Worm (Caenorhabditis elegans) whole organism, L4 larva: ENCODE results near the gene cnnm-3.

Experiments used
- F10B5.3 ChIP-seq: sonication (generic microtip); optimal IDR thresholded peaks from 2 replicates; lab custom pipeline; 2016; ENCODE audit warnings: mild to moderate bottlenecking, missing genetic modification characterization, missing compliant biosample characterization
- F49E8.2 ChIP-seq: sonication (generic microtip); optimal IDR thresholded peaks from 2 replicates; lab custom pipeline; 2016; ENCODE audit warnings: missing compliant biosample characterization, mild to moderate bottlenecking, missing genetic modification characterization, borderline replicate concordance
- R02D3.7 ChIP-seq: fragments of 150-350 bp; sonication (generic microtip); optimal IDR thresholded peaks from 3 replicates; lab custom pipeline; 2014; ENCODE audit warnings: missing biosample characterization, missing genetic modification characterization
- T20F7.1 ChIP-seq: fragments of 200-800 bp; sonication (Bioruptor generic); optimal IDR thresholded peaks from 2 replicates; lab custom pipeline; 2018; ENCODE audit warnings: mild to moderate bottlenecking, missing genetic modification characterization, missing compliant biosample characterization
- Y105C5A.15 ChIP-seq: fragments of 200-800 bp; sonication (Bioruptor generic); IDR thresholded peaks from 2 replicates; pipeline ENCODE4 v1.3.6; 2022; ENCODE audit warnings: missing genetic modification characterization, missing compliant biosample characterization
- Y48G9A.11 ChIP-seq: fragments of 200-800 bp; sonication (Bioruptor generic); IDR thresholded peaks from 2 replicates; pipeline ENCODE4 v1.3.6; 2022; ENCODE audit warnings: missing genetic modification reagents, missing genetic modification characterization, missing compliant biosample characterization
- Y5F2A.4 ChIP-seq: fragments of 200-800 bp; sonication (Bioruptor generic); optimal IDR thresholded peaks from 2 replicates; lab custom pipeline; 2018; ENCODE audit warnings: mild to moderate bottlenecking, missing genetic modification characterization, missing compliant biosample characterization
- Y75B8A.6 ChIP-seq: fragments of 200-800 bp; sonication (Bioruptor generic); IDR thresholded peaks from 2 replicates; pipeline ENCODE4 v1.3.6; 2022; ENCODE audit warnings: missing genetic modification reagents, missing genetic modification characterization, missing compliant biosample characterization
- ZK337.2 ChIP-seq: fragments of 200-800 bp; sonication (Bioruptor generic); IDR thresholded peaks from 2 replicates; pipeline ENCODE4 v1.3.6; 2022; ENCODE audit warnings: missing genetic modification reagents, missing genetic modification characterization, missing compliant biosample characterization
- ZK546.5 ChIP-seq, 2 experiments: sonication (generic microtip); optimal IDR thresholded peaks; 2 replicates each; lab custom pipeline; 2017; ENCODE audit warnings: missing biosample characterization in 2 of 2, missing genetic modification characterization in 2 of 2
- aha-1 ChIP-seq: fragments of 150-350 bp; peaks from one replicate; lab custom pipeline; 2014; ENCODE audit warnings: missing biosample characterization, missing genetic modification characterization
- aly-2 ChIP-seq: sonication (generic microtip); optimal IDR thresholded peaks from 2 replicates; lab custom pipeline; 2018; ENCODE audit warnings: missing biosample characterization, missing genetic modification characterization
- ceh-20 ChIP-seq: fragments of 200-800 bp; sonication (Bioruptor generic); IDR thresholded peaks from 2 replicates; pipeline ENCODE4 v1.3.6; 2022; ENCODE audit warnings: missing genetic modification reagents, missing genetic modification characterization, missing compliant biosample characterization
- ceh-28 ChIP-seq: fragments of 150-350 bp; optimal IDR thresholded peaks from 2 replicates; lab custom pipeline; 2014; ENCODE audit warnings: missing biosample characterization, missing genetic modification reagents, missing genetic modification characterization
- ceh-62 ChIP-seq: sonication (generic microtip); optimal IDR thresholded peaks from 2 replicates; lab custom pipeline; 2017; ENCODE audit warnings: missing biosample characterization, missing genetic modification characterization
- ces-1 ChIP-seq: fragments of 150-350 bp; sonication (generic microtip); optimal IDR thresholded peaks from 4 replicates; lab custom pipeline; 2014; ENCODE audit warnings: missing biosample characterization, missing genetic modification reagents, missing genetic modification characterization
- ctbp-1 ChIP-seq: fragments of 200-800 bp; sonication (Bioruptor generic); IDR thresholded peaks from 2 replicates; pipeline ENCODE4 v1.3.6; 2022; ENCODE audit warnings: missing genetic modification reagents, missing genetic modification characterization, missing compliant biosample characterization
- daf-12 ChIP-seq: fragments of 150-350 bp; optimal IDR thresholded peaks from 2 replicates; lab custom pipeline; 2014; ENCODE audit warnings: missing biosample characterization, missing genetic modification reagents, missing genetic modification characterization
- dmd-6 ChIP-seq: fragments of 200-800 bp; sonication (Bioruptor generic); IDR thresholded peaks from 2 replicates; pipeline ENCODE4 v1.3.6; 2022; ENCODE audit warnings: missing genetic modification reagents, missing genetic modification characterization, missing compliant biosample characterization
- dmd-8 ChIP-seq: fragments of 200-800 bp; sonication (Bioruptor generic); IDR thresholded peaks from 2 replicates; pipeline ENCODE4 v1.3.6; 2022; ENCODE audit warnings: missing genetic modification characterization, missing compliant biosample characterization
- dve-1 ChIP-seq: sonication (generic microtip); optimal IDR thresholded peaks from 2 replicates; lab custom pipeline; 2017; ENCODE audit warnings: antibody characterized with exemption, mild to moderate bottlenecking, missing genetic modification characterization, missing compliant biosample characterization; ENCODE audit not compliant: insufficient read depth
- egl-27 ChIP-seq: sonication (generic microtip); optimal IDR thresholded peaks from 3 replicates; lab custom pipeline; 2017; ENCODE audit warnings: missing biosample characterization, missing genetic modification reagents, missing genetic modification characterization
- fkh-10 ChIP-seq: fragments of 150-350 bp; optimal IDR thresholded peaks from 2 replicates; lab custom pipeline; 2014; ENCODE audit warnings: missing biosample characterization, missing genetic modification reagents, missing genetic modification characterization
- hif-1 ChIP-seq, 2 experiments: sonication (generic microtip); optimal IDR thresholded peaks; 2 replicates each; lab custom pipeline; 2016 to 2017; ENCODE audit warnings: missing compliant biosample characterization in 2 of 2, missing genetic modification characterization in 2 of 2, missing genetic modification reagents in 2 of 2, missing genotype in 2 of 2, mild to moderate bottlenecking in 1 of 2
- hlh-11 ChIP-seq: fragments of 200-800 bp; sonication (Bioruptor generic); optimal IDR thresholded peaks from 2 replicates; lab custom pipeline; 2018; ENCODE audit warnings: mild to moderate bottlenecking, missing genetic modification characterization, missing compliant biosample characterization
- hmg-1.1 ChIP-seq: fragments of 200-800 bp; sonication (Bioruptor generic); IDR thresholded peaks from 2 replicates; pipeline ENCODE4 v1.3.6; 2022; ENCODE audit warnings: missing genetic modification reagents, missing genetic modification characterization, missing compliant biosample characterization
- jun-1 ChIP-seq: fragments of 150-350 bp; optimal IDR thresholded peaks from 2 replicates; lab custom pipeline; 2014; ENCODE audit warnings: missing biosample characterization, missing genetic modification reagents, missing genetic modification characterization
- lim-7 ChIP-seq: fragments of 200-800 bp; sonication (Bioruptor generic); IDR thresholded peaks from 2 replicates; pipeline ENCODE4 v1.3.6; 2022; ENCODE audit warnings: missing genetic modification characterization, missing compliant biosample characterization
- lin-15B ChIP-seq: fragments of 150-350 bp; sonication (generic microtip); optimal IDR thresholded peaks from 3 replicates; lab custom pipeline; 2014; ENCODE audit warnings: missing biosample characterization, missing genetic modification characterization
- lin-39 ChIP-seq: fragments of 150-350 bp; optimal IDR thresholded peaks from 2 replicates; lab custom pipeline; 2014; ENCODE audit warnings: missing biosample characterization, missing genetic modification reagents, missing genetic modification characterization
- lsy-2 ChIP-seq, 2 experiments: fragments of 150-350 bp in 1 of 2; sonication (generic microtip) in 1 of 2; optimal IDR thresholded peaks; 2 replicates each; lab custom pipeline; 2014 to 2017; ENCODE audit warnings: missing biosample characterization in 2 of 2, missing genetic modification characterization in 2 of 2
- madf-5 ChIP-seq, 2 experiments: fragments of 200-800 bp; sonication (Bioruptor generic); IDR thresholded peaks; 2 replicates each; pipeline ENCODE4 v1.3.6; 2022; ENCODE audit warnings: missing compliant biosample characterization in 2 of 2, missing genetic modification characterization in 2 of 2
- mdl-1 ChIP-seq, 2 experiments: fragments of 150-350 bp in 1 of 2; sonication (generic microtip) in 1 of 2; optimal IDR thresholded peaks; 2 replicates each; lab custom pipeline; 2014 to 2017; ENCODE audit warnings: missing biosample characterization in 2 of 2, missing genetic modification characterization in 2 of 2
- mep-1 ChIP-seq: fragments of 150-350 bp; sonication (generic microtip); optimal IDR thresholded peaks from 3 replicates; lab custom pipeline; 2014; ENCODE audit warnings: missing biosample characterization, missing genetic modification characterization
- mxl-3 ChIP-seq: fragments of 200-800 bp; sonication (Bioruptor generic); optimal IDR thresholded peaks from 2 replicates; lab custom pipeline; 2018; ENCODE audit warnings: mild to moderate bottlenecking, missing genetic modification characterization, missing compliant biosample characterization
- nhr-10 ChIP-seq: fragments of 150-350 bp; optimal IDR thresholded peaks from 2 replicates; lab custom pipeline; 2014; ENCODE audit warnings: missing biosample characterization, missing genetic modification characterization
- nhr-102 ChIP-seq: sonication (generic microtip); optimal IDR thresholded peaks from 2 replicates; lab custom pipeline; 2016; ENCODE audit warnings: mild to moderate bottlenecking, missing genetic modification characterization, moderate library complexity, missing compliant biosample characterization
- nhr-25 ChIP-seq: sonication (generic microtip); optimal IDR thresholded peaks from 2 replicates; lab custom pipeline; 2017; ENCODE audit warnings: missing genetic modification characterization, mild to moderate bottlenecking, missing compliant biosample characterization, antibody characterized with exemption, moderate library complexity, borderline replicate concordance; ENCODE audit not compliant: insufficient read depth
- php-3 ChIP-seq: fragments of 200-800 bp; sonication (Bioruptor generic); IDR thresholded peaks from 2 replicates; pipeline ENCODE4 v1.3.6; 2022; ENCODE audit warnings: missing genetic modification reagents, missing genetic modification characterization, missing compliant biosample characterization
- set-16 ChIP-seq: fragments of 200-800 bp; sonication (Bioruptor generic); IDR thresholded peaks from 2 replicates; pipeline ENCODE4 v1.3.6; 2022; ENCODE audit warnings: missing genetic modification reagents, missing genetic modification characterization, missing compliant biosample characterization
- snpc-1.2 ChIP-seq: fragments of 200-800 bp; sonication (Bioruptor generic); IDR thresholded peaks from 2 replicates; pipeline ENCODE4 v1.3.6; 2022; ENCODE audit warnings: missing genetic modification reagents, missing genetic modification characterization, missing compliant biosample characterization
- tag-97 ChIP-seq: fragments of 200-800 bp; sonication (Bioruptor generic); IDR thresholded peaks from 2 replicates; pipeline ENCODE4 v1.3.6; 2022; ENCODE audit warnings: missing genetic modification characterization, missing compliant biosample characterization
- unc-62 ChIP-seq, 3 experiments: fragments of 150-350 bp in 1 of 3; sonication (generic microtip); optimal IDR thresholded peaks in 2 of 3; peaks in 1 of 3; 1 replicate in 1 of 3; 2 replicates in 2 of 3; lab custom pipeline; 2014 to 2017; ENCODE audit warnings: missing biosample characterization in 3 of 3, missing genetic modification characterization in 3 of 3, missing genetic modification reagents in 3 of 3, missing genotype in 1 of 3
- vab-7 ChIP-seq: fragments of 200-800 bp; sonication (Bioruptor generic); IDR thresholded peaks from 2 replicates; pipeline ENCODE4 v1.3.6; 2022; ENCODE audit warnings: missing genetic modification reagents, missing genetic modification characterization, missing compliant biosample characterization
- zip-11 ChIP-seq: fragments of 200-800 bp; sonication (Bioruptor generic); IDR thresholded peaks from 2 replicates; pipeline ENCODE4 v1.3.6; 2022; ENCODE audit warnings: missing genetic modification characterization, missing compliant biosample characterization
- zip-2 ChIP-seq: fragments of 150-350 bp; optimal IDR thresholded peaks from 2 replicates; lab custom pipeline; 2014; ENCODE audit warnings: missing biosample characterization, missing genetic modification characterization

The cnnm-3 gene

ce11 chrX:3024637-3025113 is 21.0 kb downstream of the cnnm-3 start, which contains the start of gene aqp-7:
Gene aqp-7 (plus strand): TSS chrX:3025063.
- no peak for TF ChIP-seq zip-2
- no peak for TF ChIP-seq madf-5 (GFP tag; IDR thresholded peaks at IDR 0.05; lab: Robert Waterston, UW)
- TF ChIP-seq ces-1 (GFP tag; lab: Kevin White, UChicago) = no peak
- TF ChIP-seq mep-1 (tag; lab: Kevin White, UChicago) = peak; percentile 3
- no peak for TF ChIP-seq fkh-10 (GFP tag; lab: Kevin White, UChicago)
- no peak for TF ChIP-seq Y105C5A.15 (GFP tag; lab: Robert Waterston, UW)
- TF ChIP-seq hif-1 (tag; optimal IDR thresholded peaks at IDR 0.05; lab: Kevin White, UChicago) = peak in 1 of 2 experiments; percentile 30
- peak; percentile 30 for TF ChIP-seq aha-1 (tag; lab: Kevin White, UChicago)
- no peak for TF ChIP-seq ctbp-1 (GFP tag; lab: Robert Waterston, UW)
- no peak for TF ChIP-seq snpc-1.2
- TF ChIP-seq T20F7.1 (GFP tag; lab: Kevin White, UChicago) = no peak
- no peak for TF ChIP-seq mdl-1 (tag; optimal IDR thresholded peaks at IDR 0.05; lab: Kevin White, UChicago)
- TF ChIP-seq Y48G9A.11 (GFP tag; lab: Robert Waterston, UW) = no peak
- TF ChIP-seq jun-1 = no peak
- no peak for TF ChIP-seq F49E8.2 (tag; lab: Kevin White, UChicago)
- no peak for TF ChIP-seq zip-11 (GFP tag; lab: Robert Waterston, UW)
- TF ChIP-seq dmd-8 (GFP tag; lab: Robert Waterston, UW) = no peak
- no peak for TF ChIP-seq dmd-6 (GFP tag; lab: Robert Waterston, UW)
- TF ChIP-seq ZK337.2 = no peak
- no peak for TF ChIP-seq vab-7 (GFP tag; lab: Robert Waterston, UW)

ce11 chrX:3023552-3024183 is 22.0 kb downstream of the cnnm-3 start:
- no peak for TF ChIP-seq R02D3.7 (tag; lab: Kevin White, UChicago)
- TF ChIP-seq ceh-20 (GFP tag; lab: Robert Waterston, UW) = no peak
- TF ChIP-seq Y48G9A.11 (GFP tag; lab: Robert Waterston, UW) = no peak
- no peak for TF ChIP-seq nhr-10 (tag; lab: Kevin White, UChicago)
- TF ChIP-seq lin-15B (tag; lab: Kevin White, UChicago) = no peak
- peak in 1 of 2 experiments; percentile 68 for TF ChIP-seq unc-62 (GFP tag; optimal IDR thresholded peaks at IDR 0.05 in 1 of 2; lab: Kevin White, UChicago)
- TF ChIP-seq unc-62 (tag; optimal IDR thresholded peaks at IDR 0.05; lab: Kevin White, UChicago) = no peak
- TF ChIP-seq F10B5.3 (tag; lab: Kevin White, UChicago) = no peak
- TF ChIP-seq aha-1 (tag; lab: Kevin White, UChicago) = peak; percentile 48
- TF ChIP-seq lsy-2 (tag; optimal IDR thresholded peaks at IDR 0.05; lab: Kevin White, UChicago) = peak in 1 of 2 experiments; percentile 27
- no peak for TF ChIP-seq Y75B8A.6 (GFP tag; lab: Robert Waterston, UW)
- TF ChIP-seq ceh-62 (tag; lab: Kevin White, UChicago) = no peak
- no peak for TF ChIP-seq aly-2
- TF ChIP-seq Y5F2A.4 (GFP tag; lab: Kevin White, UChicago) = no peak
- TF ChIP-seq nhr-102 = no peak
- peak; percentile 53 for TF ChIP-seq hlh-11
- TF ChIP-seq mxl-3 = peak; percentile 26
- no peak for TF ChIP-seq ZK337.2
- TF ChIP-seq dmd-6 (GFP tag; lab: Robert Waterston, UW) = no peak
- no peak for TF ChIP-seq Y105C5A.15 (GFP tag; lab: Robert Waterston, UW)
- TF ChIP-seq set-16 = no peak
- no peak for TF ChIP-seq ceh-28 (tag; lab: Kevin White, UChicago)
- TF ChIP-seq ces-1 (GFP tag; lab: Kevin White, UChicago) = no peak
- TF ChIP-seq php-3 (GFP tag; lab: Robert Waterston, UW) = no peak
- no peak for TF ChIP-seq dve-1
- no peak for TF ChIP-seq zip-11 (GFP tag; lab: Robert Waterston, UW)
- no peak for TF ChIP-seq lin-39 (tag; lab: Kevin White, UChicago)
- TF ChIP-seq tag-97 = no peak
- TF ChIP-seq dmd-8 (GFP tag; lab: Robert Waterston, UW) = no peak
- no peak for TF ChIP-seq lim-7
- no peak for TF ChIP-seq daf-12 (tag; lab: Kevin White, UChicago)
- TF ChIP-seq T20F7.1 (GFP tag; lab: Kevin White, UChicago) = no peak
- no peak for TF ChIP-seq ZK546.5 (tag; optimal IDR thresholded peaks at IDR 0.05; lab: Kevin White, UChicago)
- 0 out of 2 replicates have a peak, but pooled peaks have one; percentile 21 for TF ChIP-seq hmg-1.1 (GFP tag; lab: Robert Waterston, UW)
- TF ChIP-seq mep-1 (tag; lab: Kevin White, UChicago) = peak; percentile 4
- no peak for TF ChIP-seq vab-7 (GFP tag; lab: Robert Waterston, UW)
- TF ChIP-seq egl-27 (tag; lab: Kevin White, UChicago) = no peak
- TF ChIP-seq nhr-25 = no peak
- TF ChIP-seq ctbp-1 (GFP tag; lab: Robert Waterston, UW) = no peak
